Fruit fly (Drosophila melanogaster) whole organism, wandering third instar larva: ENCODE measurements around the gene unc-4.

Source experiments
- CG32264 ChIP-seq: fragments of 200-800 bp; sonication (Bioruptor generic); optimal IDR thresholded peaks from 2 replicates; lab custom pipeline; 2016; ENCODE audit warnings: missing biosample characterization, missing genetic modification characterization
- CrebA ChIP-seq: fragments of 200-800 bp; sonication (Bioruptor generic); optimal IDR thresholded peaks from 2 replicates; lab custom pipeline; 2016; ENCODE audit warnings: missing biosample characterization, mild to moderate bottlenecking, missing genetic modification characterization, borderline replicate concordance
- Dfd ChIP-seq: fragments of >200 bp; optimal IDR thresholded peaks from 2 replicates; lab custom pipeline; 2017; ENCODE audit warnings: missing biosample characterization, missing genetic modification characterization
- Dif ChIP-seq: fragments of 200-275, 200-300 bp; sonication (Bioruptor generic); optimal IDR thresholded peaks from 2 replicates; lab custom pipeline; 2018; ENCODE audit warnings: missing biosample characterization, missing genetic modification characterization; ENCODE audit not compliant: partially characterized antibody
- GATAd ChIP-seq: sonication (Bioruptor generic); optimal IDR thresholded peaks from 2 replicates; lab custom pipeline; 2016; ENCODE audit warnings: missing biosample characterization, missing genetic modification characterization
- HLH106 ChIP-seq: fragments of 200-800 bp; optimal IDR thresholded peaks from 3 replicates; lab custom pipeline; 2019; ENCODE audit warnings: missing biosample characterization, mild to moderate bottlenecking, missing genetic modification characterization, moderate library complexity
- Hnf4 ChIP-seq: fragments of 200-800 bp; sonication (Bioruptor generic); optimal IDR thresholded peaks from 2 replicates; lab custom pipeline; 2016; ENCODE audit warnings: missing biosample characterization, mild to moderate bottlenecking, missing genetic modification characterization
- Hr83 ChIP-seq: fragments of 200-300 bp; sonication (Bioruptor generic); optimal IDR thresholded peaks from 2 replicates; lab custom pipeline; 2016; ENCODE audit warnings: missing biosample characterization, mild to moderate bottlenecking, missing genetic modification characterization, moderate library complexity; ENCODE audit not compliant: poor library complexity, severe bottlenecking
- Jra ChIP-seq: sonication (Bioruptor generic); optimal IDR thresholded peaks from 2 replicates; lab custom pipeline; 2016; ENCODE audit warnings: missing biosample characterization, missing genetic modification characterization
- Mio ChIP-seq: sonication (Bioruptor generic); optimal IDR thresholded peaks from 2 replicates; lab custom pipeline; 2016; ENCODE audit warnings: missing biosample characterization, missing genetic modification characterization
- Myc ChIP-seq: fragments of >200 bp; optimal IDR thresholded peaks from 2 replicates; lab custom pipeline; 2017
- N ChIP-seq: fragments of >200 bp; optimal IDR thresholded peaks from 2 replicates; lab custom pipeline; 2018; ENCODE audit warnings: missing biosample characterization, missing external identifiers, missing genetic modification characterization
- OdsH ChIP-seq: fragments of 200-800 bp; sonication (Bioruptor generic); optimal IDR thresholded peaks from 2 replicates; lab custom pipeline; 2016; ENCODE audit warnings: missing biosample characterization, mild to moderate bottlenecking, missing genetic modification characterization
- Vsx2 ChIP-seq: fragments of 200-300, 225-300 bp; sonication (Bioruptor generic); optimal IDR thresholded peaks from 2 replicates; lab custom pipeline; 2018; ENCODE audit warnings: missing biosample characterization, missing genetic modification characterization; ENCODE audit not compliant: partially characterized antibody
- br ChIP-seq: fragments of 200-800 bp; sonication (Bioruptor generic); optimal IDR thresholded peaks from 2 replicates; lab custom pipeline; 2016; ENCODE audit warnings: missing biosample characterization, missing genetic modification characterization
- brk ChIP-seq: fragments of 200-800 bp; sonication (Bioruptor generic); optimal IDR thresholded peaks from 2 replicates; lab custom pipeline; 2016; ENCODE audit warnings: missing biosample characterization, mild to moderate bottlenecking, missing genetic modification characterization
- dl ChIP-seq, 2 experiments: fragments of 175-275, 200-275 bp in 1 of 2; fragments of 200-275 bp in 1 of 2; sonication (Bioruptor generic); optimal IDR thresholded peaks; lab custom pipeline; 2018; ENCODE audit warnings: mild to moderate bottlenecking in 2 of 2, missing biosample characterization in 2 of 2, missing genetic modification characterization in 2 of 2, moderate library complexity in 2 of 2; ENCODE audit not compliant: partially characterized antibody in 2 of 2, insufficient read depth in 1 of 2
- dmrt93B ChIP-seq: fragments of 200-800 bp; sonication (Bioruptor generic); optimal IDR thresholded peaks from 2 replicates; lab custom pipeline; 2018; ENCODE audit warnings: missing biosample characterization, mild to moderate bottlenecking, missing genetic modification characterization
- ey ChIP-seq: fragments of 200-800 bp; sonication (Bioruptor generic); optimal IDR thresholded peaks from 2 replicates; lab custom pipeline; 2016; ENCODE audit warnings: missing biosample characterization, missing genetic modification characterization
- fru ChIP-seq: fragments of 200-800 bp; sonication (Bioruptor generic); optimal IDR thresholded peaks from 3 replicates; lab custom pipeline; 2016; ENCODE audit warnings: missing biosample characterization, mild to moderate bottlenecking, missing genetic modification characterization
- h ChIP-seq: fragments of 200-800 bp; sonication (Bioruptor generic); optimal IDR thresholded peaks from 3 replicates; lab custom pipeline; 2016; ENCODE audit warnings: missing biosample characterization, mild to moderate bottlenecking, missing genetic modification characterization
- jim ChIP-seq: fragments of 175-275, 200-325 bp; sonication (Bioruptor generic); optimal IDR thresholded peaks from 2 replicates; lab custom pipeline; 2016; ENCODE audit warnings: missing biosample characterization, mild to moderate bottlenecking, missing genetic modification characterization
- lola ChIP-seq: fragments of >200 bp; optimal IDR thresholded peaks from 2 replicates; lab custom pipeline; 2017; ENCODE audit warnings: missing biosample characterization, missing genetic modification characterization
- pan ChIP-seq: fragments of >200 bp; optimal IDR thresholded peaks from 2 replicates; lab custom pipeline; 2017
- psq ChIP-seq: fragments of 200-800 bp; sonication (Bioruptor generic); optimal IDR thresholded peaks from 3 replicates; lab custom pipeline; 2017; ENCODE audit warnings: missing biosample characterization, mild to moderate bottlenecking, missing genetic modification characterization, moderate library complexity
- rgr ChIP-seq: fragments of 200-800 bp; sonication (Bioruptor generic); optimal IDR thresholded peaks from 3 replicates; lab custom pipeline; 2016; ENCODE audit warnings: missing biosample characterization, mild to moderate bottlenecking, missing genetic modification characterization
- sage ChIP-seq: fragments of 200-800 bp; sonication (Bioruptor generic); optimal IDR thresholded peaks from 2 replicates; lab custom pipeline; 2016; ENCODE audit warnings: missing biosample characterization, mild to moderate bottlenecking, missing genetic modification characterization
- sv ChIP-seq: fragments of 200-800 bp; sonication (Bioruptor generic); optimal IDR thresholded peaks from 3 replicates; lab custom pipeline; 2016; ENCODE audit warnings: missing biosample characterization, missing genetic modification characterization
- tai ChIP-seq: sonication (Bioruptor generic); optimal IDR thresholded peaks from 2 replicates; lab custom pipeline; 2016; ENCODE audit warnings: missing biosample characterization, missing genetic modification characterization
- usp ChIP-seq: fragments of >200 bp; optimal IDR thresholded peaks from 2 replicates; lab custom pipeline; 2017; ENCODE audit warnings: missing biosample characterization, missing genetic modification characterization
- woc ChIP-seq: sonication (Bioruptor generic); optimal IDR thresholded peaks from 2 replicates; lab custom pipeline; 2016; ENCODE audit warnings: missing biosample characterization, mild to moderate bottlenecking, missing genetic modification characterization

The unc-4 gene

DNA sequence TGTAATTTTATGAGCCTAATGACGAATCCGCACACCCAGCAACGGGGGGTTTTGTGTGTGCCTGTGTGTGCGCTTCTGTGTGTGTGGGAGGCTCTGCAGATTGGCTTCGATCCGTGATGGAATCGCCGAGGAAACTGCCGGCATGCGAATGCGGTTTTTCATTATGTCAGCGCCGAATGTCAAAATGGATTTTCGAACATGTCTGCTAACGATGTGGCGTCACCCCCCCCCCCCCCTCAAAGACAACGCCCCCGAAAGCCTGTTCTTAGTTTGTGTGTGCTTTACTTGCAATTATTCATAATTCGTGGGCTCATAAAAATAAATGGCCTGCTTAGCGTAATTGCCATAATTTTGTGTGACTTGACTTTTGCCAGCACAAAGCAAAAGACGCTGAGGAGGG lies 4.7 kb upstream of the unc-4 start:
- TF ChIP-seq Dfd (GFP tag; lab: Kevin White, UChicago): peak; percentile 93
- TF ChIP-seq pan (lab: Kevin White, UChicago): no peak
- no peak for TF ChIP-seq Mio (GFP tag; lab: Kevin White, UChicago)
- no peak for TF ChIP-seq Myc (lab: Kevin White, UChicago)
- TF ChIP-seq lola (GFP tag; lab: Kevin White, UChicago): no peak
- no peak for TF ChIP-seq tai (GFP tag; lab: Kevin White, UChicago)
- TF ChIP-seq ey (GFP tag; lab: Kevin White, UChicago): no peak

DNA sequence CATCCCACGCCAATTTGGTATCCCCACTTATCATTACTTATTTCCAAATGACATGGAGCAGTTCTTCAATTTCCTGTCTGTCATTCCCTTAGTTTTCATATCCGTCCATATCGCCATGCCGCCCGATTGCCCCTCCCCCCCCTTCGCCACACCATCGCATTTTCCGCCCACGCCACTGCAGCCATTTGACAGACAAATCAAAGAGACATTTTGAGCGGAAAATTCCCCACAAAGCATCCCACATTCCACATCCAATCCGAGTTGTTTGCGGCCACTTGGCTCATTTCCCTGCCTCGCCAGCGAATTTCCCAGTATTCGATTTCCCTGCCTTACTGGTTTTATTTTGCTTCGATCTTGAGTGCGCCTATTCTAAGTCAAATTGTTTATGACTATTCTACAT lies 3.5 kb upstream of the unc-4 start:
- TF ChIP-seq brk (GFP tag; lab: Kevin White, UChicago): no peak
- no peak for TF ChIP-seq dl (GFP tag; optimal IDR thresholded peaks at IDR 0.05; lab: Kevin White, UChicago; ENCODE audit: insufficient read depth in 1 of 2, partially characterized antibody in 2 of 2)
- TF ChIP-seq dmrt93B (GFP tag; lab: Kevin White, UChicago): no peak
- TF ChIP-seq br (GFP tag; lab: Kevin White, UChicago): no peak
- TF ChIP-seq N (GFP tag; lab: Kevin White, UChicago): no peak
- TF ChIP-seq woc (GFP tag; lab: Kevin White, UChicago): no peak
- no peak for TF ChIP-seq h (GFP tag; lab: Kevin White, UChicago)
- no peak for TF ChIP-seq sv (GFP tag; lab: Kevin White, UChicago)
- no peak for TF ChIP-seq Vsx2 (GFP tag; lab: Kevin White, UChicago)
- no peak for TF ChIP-seq OdsH (GFP tag; lab: Kevin White, UChicago)
- TF ChIP-seq, all 38 proteins: peak for 0

DNA sequence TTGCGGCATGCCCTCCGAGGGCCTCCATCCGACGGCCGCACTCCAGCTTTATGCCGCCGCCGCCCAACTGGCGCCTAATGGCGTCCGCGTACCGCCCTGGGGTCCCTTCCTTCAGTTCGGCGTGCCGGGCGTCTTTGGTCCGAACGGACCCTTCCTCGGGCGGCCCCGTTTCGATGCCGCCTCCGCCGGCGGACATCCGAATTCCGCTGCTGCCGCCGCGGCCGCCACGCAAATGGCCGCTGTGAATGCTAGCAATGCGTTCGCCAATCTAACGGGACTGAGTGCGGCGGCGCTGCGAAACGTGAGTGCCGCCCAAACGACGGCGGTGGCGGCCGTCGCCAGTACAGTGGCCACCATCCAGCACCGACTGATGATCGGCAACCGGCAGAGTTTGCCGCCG lies 810 bp downstream of the unc-4 start:
- TF ChIP-seq sv (GFP tag; lab: Kevin White, UChicago) (no peak), psq (GFP tag; lab: Kevin White, UChicago) (no peak), Hnf4 (no peak), Jra (GFP tag; lab: Kevin White, UChicago) (no peak), pan (lab: Kevin White, UChicago) (no peak)

DNA sequence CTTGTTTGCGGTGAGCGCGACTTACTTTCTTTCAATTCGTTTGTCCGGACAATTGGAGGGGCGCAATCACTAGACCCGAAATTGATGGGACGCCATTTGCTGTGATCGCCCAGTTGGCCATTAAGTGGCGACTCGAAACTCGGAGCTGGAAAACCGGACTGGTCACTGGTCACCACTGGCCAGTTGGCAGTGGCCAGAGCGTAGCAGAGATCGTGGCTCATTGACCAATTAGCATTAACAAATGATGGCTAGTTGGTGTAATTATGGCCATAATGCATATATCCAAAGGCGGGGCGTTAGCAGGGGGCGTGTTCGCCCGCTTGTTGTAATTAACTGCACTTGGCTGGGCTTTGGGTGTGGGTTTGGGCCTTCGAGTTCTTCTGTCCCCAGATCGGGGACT lies 3.5 kb downstream of the unc-4 start:
- TF ChIP-seq GATAd (GFP tag; lab: Kevin White, UChicago) (no peak), OdsH (GFP tag; lab: Kevin White, UChicago) (no peak), woc (GFP tag; lab: Kevin White, UChicago) (no peak), psq (GFP tag; lab: Kevin White, UChicago) (no peak), fru (no peak), dl (GFP tag; optimal IDR thresholded peaks at IDR 0.05; lab: Kevin White, UChicago; ENCODE audit: insufficient read depth in 1 of 2, partially characterized antibody in 2 of 2) (no peak), Hnf4 (no peak), br (GFP tag; lab: Kevin White, UChicago) (no peak), N (GFP tag; lab: Kevin White, UChicago) (no peak), ey (GFP tag; lab: Kevin White, UChicago) (no peak), jim (GFP tag; lab: Kevin White, UChicago) (no peak), Mio (GFP tag; lab: Kevin White, UChicago) (no peak), CG32264 (GFP tag; lab: Kevin White, UChicago) (no peak), sage (GFP tag; lab: Kevin White, UChicago) (no peak), Myc (lab: Kevin White, UChicago) (no peak), HLH106 (tag; lab: Kevin White, UChicago) (no peak), usp (no peak), Hr83 (GFP tag; lab: Kevin White, UChicago) (no peak)

DNA sequence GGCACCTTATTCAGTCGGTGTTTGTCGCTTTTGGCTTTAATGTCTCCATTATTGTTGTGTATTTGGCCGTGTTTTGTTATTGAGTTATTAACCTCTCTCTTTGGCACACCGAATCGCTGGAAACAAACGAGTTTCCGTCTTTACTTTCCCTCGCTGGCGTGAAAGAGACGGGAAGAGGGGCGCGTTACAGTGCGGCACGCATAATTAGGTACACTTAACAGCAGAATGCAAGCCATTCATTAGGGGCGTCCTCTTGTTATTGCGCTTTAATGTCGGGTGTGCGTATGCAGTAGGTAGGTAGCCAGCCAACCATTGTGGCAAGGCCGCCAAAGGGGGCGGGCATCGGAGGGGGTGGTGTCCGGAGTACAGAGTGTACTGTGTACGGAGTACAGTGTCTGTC lies 6.2 kb downstream of the unc-4 start:
- TF ChIP-seq CrebA: no peak
- peak; percentile 60 for TF ChIP-seq Vsx2 (GFP tag; lab: Kevin White, UChicago)

DNA sequence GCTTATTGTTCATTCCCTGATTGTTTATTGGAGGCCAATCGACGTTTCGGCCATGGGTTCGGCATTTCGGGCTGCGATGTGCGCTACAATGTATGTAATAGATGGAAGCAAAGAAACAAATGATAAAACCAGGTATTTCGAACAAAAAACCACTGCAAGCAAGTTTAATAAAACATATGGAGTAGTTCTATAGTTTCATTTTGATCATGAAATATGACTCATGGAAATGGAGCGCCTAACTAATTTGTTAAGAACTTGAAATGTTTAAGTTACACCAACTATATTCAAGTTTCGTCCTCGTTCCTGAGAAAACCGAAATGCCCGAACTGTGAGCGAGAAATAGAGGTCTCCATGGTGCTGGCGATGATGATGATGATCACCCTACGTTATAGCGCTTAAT lies 11.9 kb downstream of the unc-4 start:
- TF ChIP-seq pan (lab: Kevin White, UChicago): no peak
- TF ChIP-seq dmrt93B (GFP tag; lab: Kevin White, UChicago): no peak
- no peak for TF ChIP-seq rgr (GFP tag; lab: Kevin White, UChicago)
- TF ChIP-seq GATAd (GFP tag; lab: Kevin White, UChicago): no peak
- no peak for TF ChIP-seq tai (GFP tag; lab: Kevin White, UChicago)
- TF ChIP-seq Dif (GFP tag; lab: Kevin White, UChicago): no peak
- TF ChIP-seq jim (GFP tag; lab: Kevin White, UChicago): no peak
- no peak for TF ChIP-seq Hnf4
